Fruit fly (Drosophila melanogaster) whole organism, prepupa: ENCODE results near the gene sgg.

Experiments
- Blimp-1 ChIP-seq: fragments of 200-800 bp; sonication (Bioruptor generic); optimal IDR thresholded peaks from 3 replicates; lab custom pipeline; 2017; ENCODE audit warnings: missing biosample characterization, missing genetic modification characterization, mild to moderate bottlenecking, moderate library complexity, missing genetic modification reagents
- CG10631 ChIP-seq: fragments of 200-800 bp; sonication (Bioruptor generic); optimal IDR thresholded peaks from 2 replicates; lab custom pipeline; 2016; ENCODE audit warnings: missing biosample characterization, missing genetic modification characterization
- CG10669 ChIP-seq: fragments of 200-800 bp; sonication (Bioruptor generic); optimal IDR thresholded peaks from 3 replicates; lab custom pipeline; 2018; ENCODE audit warnings: missing biosample characterization, mild to moderate bottlenecking, missing genetic modification characterization, moderate library complexity
- CG16779 ChIP-seq: fragments of 200-800 bp; sonication (Bioruptor generic); optimal IDR thresholded peaks from 3 replicates; lab custom pipeline; 2017; ENCODE audit warnings: missing biosample characterization, mild to moderate bottlenecking, missing genetic modification characterization
- CG3032 ChIP-seq: fragments of 200-800 bp; optimal IDR thresholded peaks from 2 replicates; lab custom pipeline; 2019; ENCODE audit warnings: missing biosample characterization, mild to moderate bottlenecking, missing genetic modification characterization, moderate library complexity
- CG32006 ChIP-seq: fragments of 200-800 bp; sonication (Bioruptor generic); optimal IDR thresholded peaks from 3 replicates; lab custom pipeline; 2017; ENCODE audit warnings: missing biosample characterization, mild to moderate bottlenecking, missing genetic modification characterization
- CG34406 ChIP-seq: fragments of 200-800 bp; sonication (Bioruptor generic); optimal IDR thresholded peaks from 3 replicates; lab custom pipeline; 2016; ENCODE audit warnings: missing biosample characterization, missing genetic modification characterization
- CG3919 ChIP-seq: fragments of 200-800 bp; sonication (Bioruptor generic); optimal IDR thresholded peaks from 3 replicates; lab custom pipeline; 2016; ENCODE audit warnings: missing biosample characterization, missing genetic modification characterization
- CG6792 ChIP-seq: fragments of 200-800 bp; sonication (Bioruptor generic); optimal IDR thresholded peaks from 3 replicates; lab custom pipeline; 2016; ENCODE audit warnings: missing biosample characterization, missing genetic modification characterization
- CG8119 ChIP-seq: fragments of 200-800 bp; sonication (Bioruptor generic); IDR thresholded peaks from 3 replicates; pipeline ENCODE4 v1.3.6; 2022; ENCODE audit warnings: missing biosample characterization, missing genetic modification characterization
- CG8319 ChIP-seq: fragments of 200-800 bp; sonication (Bioruptor generic); optimal IDR thresholded peaks from 3 replicates; lab custom pipeline; 2016; ENCODE audit warnings: missing biosample characterization, missing genetic modification characterization
- CG8632 ChIP-seq: fragments of 200-800 bp; sonication (Bioruptor generic); optimal IDR thresholded peaks from 3 replicates; lab custom pipeline; 2016; ENCODE audit warnings: missing biosample characterization, missing genetic modification characterization
- CG9139 ChIP-seq: fragments of 200-800 bp; sonication (Bioruptor generic); optimal IDR thresholded peaks from 3 replicates; lab custom pipeline; 2017; ENCODE audit warnings: missing biosample characterization, mild to moderate bottlenecking, missing genetic modification characterization
- Eip75B ChIP-seq: fragments of 200-800 bp; sonication (Bioruptor generic); optimal IDR thresholded peaks from 3 replicates; lab custom pipeline; 2016; ENCODE audit warnings: missing biosample characterization, missing genetic modification characterization
- Eip78C ChIP-seq: fragments of 200-800 bp; sonication (Bioruptor generic); peaks from one replicate; lab custom pipeline; 2016; ENCODE audit warnings: missing biosample characterization, missing genetic modification characterization
- Eip93F ChIP-seq: fragments of 200-800 bp; sonication (Bioruptor generic); optimal IDR thresholded peaks from 2 replicates; lab custom pipeline; 2016; ENCODE audit warnings: missing biosample characterization, mild to moderate bottlenecking, missing genetic modification characterization
- Ets21C ChIP-seq: fragments of 200-800 bp; sonication (Bioruptor generic); optimal IDR thresholded peaks from 3 replicates; lab custom pipeline; 2016; ENCODE audit warnings: missing biosample characterization, missing genetic modification characterization
- Ets96B ChIP-seq: fragments of 200-800 bp; optimal IDR thresholded peaks from 2 replicates; lab custom pipeline; 2019; ENCODE audit warnings: missing biosample characterization, mild to moderate bottlenecking, missing genetic modification characterization, moderate library complexity
- Gug ChIP-seq: fragments of 200-800 bp; sonication (Bioruptor generic); IDR thresholded peaks from 2 replicates; pipeline ENCODE4 v1.3.6; 2022; ENCODE audit warnings: missing biosample characterization, missing genetic modification characterization
- Hr39 ChIP-seq: fragments of 200-800 bp; sonication (Bioruptor generic); optimal IDR thresholded peaks from 2 replicates; lab custom pipeline; 2016; ENCODE audit warnings: missing biosample characterization, missing genetic modification characterization
- Hr4 ChIP-seq: fragments of 200-800 bp; sonication (Bioruptor generic); optimal IDR thresholded peaks from 3 replicates; lab custom pipeline; 2016; ENCODE audit warnings: missing biosample characterization, missing genetic modification characterization
- Lpt ChIP-seq: fragments of 200-800 bp; sonication (Bioruptor generic); optimal IDR thresholded peaks from 3 replicates; lab custom pipeline; 2016; ENCODE audit warnings: missing biosample characterization, missing genetic modification characterization
- OdsH ChIP-seq: fragments of 200-800 bp; sonication (Bioruptor generic); optimal IDR thresholded peaks from 3 replicates; lab custom pipeline; 2016; ENCODE audit warnings: missing biosample characterization, missing genetic modification characterization
- Sox102F ChIP-seq: fragments of 200-800 bp; sonication (Bioruptor generic); optimal IDR thresholded peaks from 2 replicates; lab custom pipeline; 2016; ENCODE audit warnings: missing biosample characterization, mild to moderate bottlenecking, missing genetic modification characterization
- Sox14 ChIP-seq: fragments of 200-800 bp; sonication (Bioruptor generic); optimal IDR thresholded peaks from 3 replicates; lab custom pipeline; 2016; ENCODE audit warnings: missing biosample characterization, missing genetic modification characterization
- Sox15 ChIP-seq: fragments of 200-800 bp; sonication (Bioruptor generic); optimal IDR thresholded peaks from 3 replicates; lab custom pipeline; 2016; ENCODE audit warnings: missing biosample characterization, missing genetic modification characterization
- achi ChIP-seq: fragments of 200-800 bp; sonication (Bioruptor generic); optimal IDR thresholded peaks from 3 replicates; lab custom pipeline; 2016; ENCODE audit warnings: missing biosample characterization, missing genetic modification characterization
- acj6 ChIP-seq: fragments of 200-800 bp; sonication (Bioruptor generic); optimal IDR thresholded peaks from 3 replicates; lab custom pipeline; 2016; ENCODE audit warnings: missing biosample characterization, missing genetic modification characterization
- dsx ChIP-seq: fragments of 200-800 bp; optimal IDR thresholded peaks from 3 replicates; lab custom pipeline; 2019; ENCODE audit warnings: missing biosample characterization, mild to moderate bottlenecking, missing genetic modification characterization, moderate library complexity; ENCODE audit not compliant: poor library complexity, severe bottlenecking
- esn ChIP-seq: fragments of 200-800 bp; sonication (Bioruptor generic); optimal IDR thresholded peaks from 2 replicates; lab custom pipeline; 2016; ENCODE audit warnings: missing biosample characterization, mild to moderate bottlenecking, missing genetic modification characterization, moderate library complexity
- fd85E ChIP-seq: fragments of 200-800 bp; sonication (Bioruptor generic); optimal IDR thresholded peaks from 3 replicates; lab custom pipeline; 2016; ENCODE audit warnings: missing biosample characterization, missing genetic modification characterization
- fkh ChIP-seq: fragments of 200-800 bp; sonication (Bioruptor generic); optimal IDR thresholded peaks from 3 replicates; lab custom pipeline; 2017; ENCODE audit warnings: missing biosample characterization, mild to moderate bottlenecking, missing genetic modification characterization, moderate library complexity
- lz ChIP-seq: fragments of 200-800 bp; sonication (Bioruptor generic); optimal IDR thresholded peaks from 3 replicates; lab custom pipeline; 2016; ENCODE audit warnings: missing biosample characterization, missing genetic modification characterization
- net ChIP-seq: fragments of 200-800 bp; sonication (Bioruptor generic); optimal IDR thresholded peaks from 3 replicates; lab custom pipeline; 2016; ENCODE audit warnings: missing biosample characterization, missing genetic modification characterization
- pdm3 ChIP-seq: fragments of 200-800 bp; sonication (Bioruptor generic); optimal IDR thresholded peaks from 3 replicates; lab custom pipeline; 2016; ENCODE audit warnings: missing biosample characterization, missing genetic modification characterization
- salr ChIP-seq, 2 experiments: fragments of 200-800 bp; sonication (Bioruptor generic); optimal IDR thresholded peaks; 3 replicates each; lab custom pipeline; 2016 to 2018; ENCODE audit warnings: missing biosample characterization in 2 of 2, missing genetic modification characterization in 2 of 2, mild to moderate bottlenecking in 1 of 2
- spab ChIP-seq: fragments of 200-800 bp; sonication (Bioruptor generic); optimal IDR thresholded peaks from 2 replicates; lab custom pipeline; 2017; ENCODE audit warnings: missing biosample characterization, mild to moderate bottlenecking, missing genetic modification characterization, missing genetic modification reagents
- ss ChIP-seq, 2 experiments: fragments of 200-800 bp; sonication (Bioruptor generic); optimal IDR thresholded peaks; 2 replicates in 1 of 2; 3 replicates in 1 of 2; lab custom pipeline; 2017 to 2018; ENCODE audit warnings: mild to moderate bottlenecking in 2 of 2, missing biosample characterization in 2 of 2, missing genetic modification characterization in 2 of 2, moderate library complexity in 1 of 2
- svp ChIP-seq: fragments of 200-800 bp; sonication (Bioruptor generic); peaks from one replicate; lab custom pipeline; 2016; ENCODE audit warnings: missing biosample characterization, missing genetic modification characterization
- topi ChIP-seq: fragments of 200-800 bp; sonication (Bioruptor generic); optimal IDR thresholded peaks from 3 replicates; lab custom pipeline; 2016; ENCODE audit warnings: missing biosample characterization, missing genetic modification characterization
- vri ChIP-seq: fragments of 200-800 bp; sonication (Bioruptor generic); optimal IDR thresholded peaks from 3 replicates; lab custom pipeline; 2016; ENCODE audit warnings: missing biosample characterization, mild to moderate bottlenecking, missing genetic modification characterization

The sgg gene

dm6 chrX:2653533-2654296, 20.0 kb downstream of the sgg start:
- peak; percentile 90 for TF ChIP-seq svp
- no peak for TF ChIP-seq Hr4 (GFP tag; lab: Kevin White, UChicago)
- peak; percentile 5 for TF ChIP-seq CG9139 (GFP tag; lab: Kevin White, UChicago)
- peak; percentile 2 for TF ChIP-seq CG8632
- TF ChIP-seq Blimp-1 (GFP tag; lab: Kevin White, UChicago): no peak
- TF ChIP-seq vri (GFP tag; lab: Kevin White, UChicago): peak; percentile 78
- no peak for TF ChIP-seq CG34406
- peak; percentile 61 for TF ChIP-seq Eip93F (GFP tag; lab: Kevin White, UChicago)
- peak; percentile 36 to 37 for TF ChIP-seq ss (GFP tag; optimal IDR thresholded peaks at IDR 0.05; lab: Kevin White, UChicago)
- no peak for TF ChIP-seq esn (GFP tag; lab: Kevin White, UChicago)
- TF ChIP-seq fkh (GFP tag; lab: Kevin White, UChicago): peak; percentile 74
- no peak for TF ChIP-seq CG8119 (GFP tag; lab: Robert Waterston, UW)
- no peak for TF ChIP-seq CG10631 (GFP tag; lab: Kevin White, UChicago)
- TF ChIP-seq dsx: peak; percentile 50
- TF ChIP-seq CG16779 (tag; lab: Kevin White, UChicago): no peak
- no peak for TF ChIP-seq topi (GFP tag; lab: Kevin White, UChicago)
- no peak for TF ChIP-seq Ets21C (GFP tag; lab: Kevin White, UChicago)
- TF ChIP-seq CG3032: no peak
- TF ChIP-seq Sox102F: peak; percentile 1
- peak; percentile 52 for TF ChIP-seq Sox14 (GFP tag; lab: Kevin White, UChicago)
- TF ChIP-seq pdm3 (GFP tag; lab: Kevin White, UChicago): no peak
- no peak for TF ChIP-seq lz (GFP tag; lab: Kevin White, UChicago)
- TF ChIP-seq fd85E (GFP tag; lab: Kevin White, UChicago): no peak
- TF ChIP-seq Eip78C (GFP tag; lab: Kevin White, UChicago): peak; percentile 50
- TF ChIP-seq CG6792 (GFP tag; lab: Kevin White, UChicago): no peak
- TF ChIP-seq OdsH (GFP tag; lab: Kevin White, UChicago): no peak

DNA sequence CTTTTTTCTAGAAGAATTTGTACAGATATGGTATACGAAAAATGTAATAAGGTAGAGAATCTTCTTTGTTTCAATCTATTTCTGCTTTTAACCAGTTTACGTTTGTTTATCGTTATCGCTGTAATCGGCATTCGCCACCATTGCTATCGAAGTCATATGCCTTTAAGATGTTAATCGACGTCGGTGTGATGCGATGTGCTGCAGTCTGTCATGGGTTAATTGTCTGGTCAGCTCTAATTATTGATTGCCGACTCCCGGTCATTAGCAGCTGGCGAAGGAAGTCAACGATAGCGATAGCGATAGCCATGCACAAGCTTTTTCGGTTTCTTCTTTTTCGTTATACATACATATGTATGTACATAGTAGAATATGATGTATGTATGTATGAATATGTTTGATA, 21.7 kb downstream of the sgg start:
- no peak for TF ChIP-seq achi (GFP tag; lab: Kevin White, UChicago)
- no peak for TF ChIP-seq Lpt (GFP tag; lab: Kevin White, UChicago)
- peak; percentile 83 for TF ChIP-seq svp

- no peak for TF ChIP-seq CG10669 (GFP tag; lab: Kevin White, UChicago)
- no peak for TF ChIP-seq Hr39 (GFP tag; lab: Kevin White, UChicago)
- TF ChIP-seq topi (GFP tag; lab: Kevin White, UChicago): no peak
- TF ChIP-seq Eip78C (GFP tag; lab: Kevin White, UChicago): peak; percentile 5
- peak; percentile 80 for TF ChIP-seq Blimp-1 (GFP tag; lab: Kevin White, UChicago)
Observed at dm6 chrX:2655998-2656397, 22.2 kb downstream of the sgg start.

- peak; percentile 49 for TF ChIP-seq svp
- peak in 1 of 2 experiments; percentile 18 for TF ChIP-seq ss (GFP tag; optimal IDR thresholded peaks at IDR 0.05; lab: Kevin White, UChicago)
- TF ChIP-seq net (GFP tag; lab: Kevin White, UChicago): no peak
- peak; percentile 17 for TF ChIP-seq Eip78C (GFP tag; lab: Kevin White, UChicago)
- TF ChIP-seq, all 60 proteins: peak for 3
Observed at dm6 chrX:2657220-2657619, 23.5 kb downstream of the sgg start.

dm6 chrX:2658258-2658853, 24.6 kb downstream of the sgg start:
- TF ChIP-seq CG3919 (GFP tag; lab: Kevin White, UChicago) (peak; percentile 28), esn (GFP tag; lab: Kevin White, UChicago) (peak; percentile 8), salr (GFP tag; optimal IDR thresholded peaks at IDR 0.05; lab: Kevin White, UChicago) (no peak), acj6 (GFP tag; lab: Kevin White, UChicago) (no peak), CG8319 (GFP tag; lab: Kevin White, UChicago) (no peak), Sox15 (GFP tag; lab: Kevin White, UChicago) (no peak), spab (GFP tag; lab: Kevin White, UChicago) (no peak), Gug (no peak), Eip75B (GFP tag; lab: Kevin White, UChicago) (peak; percentile 5), Eip93F (GFP tag; lab: Kevin White, UChicago) (no peak), CG32006 (no peak), Eip78C (GFP tag; lab: Kevin White, UChicago) (peak; percentile 68), topi (GFP tag; lab: Kevin White, UChicago) (peak; percentile 11), Ets96B (tag; lab: Kevin White, UChicago) (no peak), CG9139 (GFP tag; lab: Kevin White, UChicago) (peak; percentile 39), ss (GFP tag; optimal IDR thresholded peaks at IDR 0.05; lab: Kevin White, UChicago) (peak; percentile 42 to 72), dsx (peak; percentile 40), Sox102F (peak; percentile 71), Blimp-1 (GFP tag; lab: Kevin White, UChicago) (peak; percentile 58)
